Worm (Caenorhabditis elegans) whole organism, midembryonic: ENCODE data around the gene strd-1.

Experiments used
- T22C8.4 ChIP-seq: fragments of 200-800 bp; sonication (Bioruptor generic); IDR thresholded peaks from 2 replicates; pipeline ENCODE4 v1.3.6; 2022; ENCODE audit warnings: missing genetic modification characterization, missing compliant biosample characterization
- cog-1 ChIP-seq: sonication (generic microtip); optimal IDR thresholded peaks from 2 replicates; lab custom pipeline; 2016; ENCODE audit warnings: missing genetic modification characterization, missing compliant biosample characterization
- flt-1 ChIP-seq: fragments of 200-800 bp; sonication (Bioruptor generic); IDR thresholded peaks from 2 replicates; pipeline ENCODE4 v1.3.6; 2022; ENCODE audit warnings: missing genetic modification characterization, missing compliant biosample characterization
- klf-2 ChIP-seq: fragments of 200-800 bp; sonication (Bioruptor generic); conservative IDR thresholded peaks from 2 replicates; pipeline ENCODE4 v1.3.6; 2022; ENCODE audit warnings: missing genetic modification reagents, missing genetic modification characterization, missing compliant biosample characterization
- med-1 ChIP-seq: sonication (generic microtip); optimal IDR thresholded peaks from 2 replicates; lab custom pipeline; 2017; ENCODE audit warnings: missing genetic modification characterization, mild to moderate bottlenecking, missing compliant biosample characterization, antibody characterized with exemption, missing genetic modification reagents; ENCODE audit not compliant: insufficient read depth
- ref-1 ChIP-seq: fragments of 200-800 bp; sonication (Bioruptor generic); conservative IDR thresholded peaks from 2 replicates; pipeline ENCODE4 v1.3.6; 2022; ENCODE audit warnings: missing genetic modification reagents, missing genetic modification characterization, missing compliant biosample characterization
- tab-1 ChIP-seq: fragments of 200-800 bp; sonication (Bioruptor generic); IDR thresholded peaks from 2 replicates; pipeline ENCODE4 v1.3.6; 2022; ENCODE audit warnings: missing genetic modification characterization, missing compliant biosample characterization
- ztf-23 ChIP-seq: fragments of 200-800 bp; sonication (Bioruptor generic); IDR thresholded peaks from 2 replicates; pipeline ENCODE4 v1.3.6; 2022; ENCODE audit warnings: missing genetic modification reagents, missing genetic modification characterization, missing compliant biosample characterization
- ztf-29 ChIP-seq: fragments of 200-800 bp; sonication (Bioruptor generic); IDR thresholded peaks from 2 replicates; pipeline ENCODE4 v1.3.6; 2022; ENCODE audit warnings: missing genetic modification reagents, missing genetic modification characterization, missing compliant biosample characterization

strd-1 gene

ce11 chrIII:10945537-10945936, 1.7 kb upstream of the strd-1 start:
- TF ChIP-seq flt-1 (GFP tag; lab: Robert Waterston, UW) (no peak), ztf-29 (GFP tag; lab: Robert Waterston, UW) (no peak), tab-1 (GFP tag; lab: Robert Waterston, UW) (no peak), cog-1 (tag; lab: Kevin White, UChicago) (no peak), T22C8.4 (no peak), ref-1 (no peak)

DNA sequence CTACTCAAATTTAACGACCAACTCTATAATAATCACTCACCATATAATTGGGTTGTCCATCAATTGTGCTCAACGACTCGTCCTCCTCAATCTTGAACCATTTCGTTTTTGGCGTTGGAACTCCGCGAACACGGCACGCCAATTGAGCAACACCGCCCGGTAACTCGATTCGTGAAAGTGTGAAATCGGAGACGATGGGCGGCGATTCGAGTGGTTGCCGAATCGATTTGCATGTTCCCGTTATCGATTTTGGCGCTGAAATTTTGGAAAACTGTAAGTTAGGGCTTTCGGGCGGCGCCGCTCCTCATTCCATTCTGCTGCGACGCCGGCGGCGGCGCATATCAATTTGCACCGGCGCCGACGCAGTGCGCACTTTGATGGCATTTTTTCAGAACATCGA, 4.5 kb downstream of the strd-1 start:
- no peak for TF ChIP-seq klf-2 (GFP tag; lab: Robert Waterston, UW)
- no peak for TF ChIP-seq T22C8.4
- TF ChIP-seq flt-1 (GFP tag; lab: Robert Waterston, UW): no peak
- no peak for TF ChIP-seq ref-1
- no peak for TF ChIP-seq ztf-23 (GFP tag; lab: Robert Waterston, UW)
- TF ChIP-seq med-1 (GFP tag; lab: Kevin White, UChicago): no peak
- TF ChIP-seq ztf-29 (GFP tag; lab: Robert Waterston, UW): no peak
- TF ChIP-seq cog-1 (tag; lab: Kevin White, UChicago): no peak
- no peak for TF ChIP-seq tab-1 (GFP tag; lab: Robert Waterston, UW)

DNA sequence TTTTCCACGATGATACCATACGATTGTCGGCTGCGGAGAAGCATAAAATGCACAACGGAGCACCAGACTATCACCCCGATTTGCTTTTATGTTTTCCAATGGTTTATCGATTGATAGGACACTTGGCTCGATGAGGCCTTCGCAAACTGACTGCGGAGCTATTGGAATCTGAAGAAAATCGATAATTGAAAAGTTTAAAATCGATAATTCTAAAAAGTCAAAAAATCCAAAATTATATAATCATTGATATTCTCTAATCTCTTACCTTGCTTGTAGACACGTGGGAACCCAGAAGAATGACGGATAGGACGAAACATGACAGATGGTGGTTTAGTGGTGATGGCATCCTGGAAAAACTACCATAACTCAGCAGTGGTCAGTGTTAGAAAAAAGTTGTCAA, 5.9 kb downstream of the strd-1 start, which contains the start of gene zig-5:
Gene zig-5, minus strand, starts transcription at position 349 of the 400 bp plus-strand sequence.
- TF ChIP-seq ref-1: no peak
- TF ChIP-seq ztf-23 (GFP tag; lab: Robert Waterston, UW): no peak
- no peak for TF ChIP-seq tab-1 (GFP tag; lab: Robert Waterston, UW)
- no peak for TF ChIP-seq klf-2 (GFP tag; lab: Robert Waterston, UW)
- no peak; the same call in 1 of the 2 replicates for TF ChIP-seq T22C8.4
- no peak for TF ChIP-seq cog-1 (tag; lab: Kevin White, UChicago)
- TF ChIP-seq ztf-29 (GFP tag; lab: Robert Waterston, UW): no peak
- TF ChIP-seq flt-1 (GFP tag; lab: Robert Waterston, UW): no peak
- TF ChIP-seq med-1 (GFP tag; lab: Kevin White, UChicago): no peak

DNA sequence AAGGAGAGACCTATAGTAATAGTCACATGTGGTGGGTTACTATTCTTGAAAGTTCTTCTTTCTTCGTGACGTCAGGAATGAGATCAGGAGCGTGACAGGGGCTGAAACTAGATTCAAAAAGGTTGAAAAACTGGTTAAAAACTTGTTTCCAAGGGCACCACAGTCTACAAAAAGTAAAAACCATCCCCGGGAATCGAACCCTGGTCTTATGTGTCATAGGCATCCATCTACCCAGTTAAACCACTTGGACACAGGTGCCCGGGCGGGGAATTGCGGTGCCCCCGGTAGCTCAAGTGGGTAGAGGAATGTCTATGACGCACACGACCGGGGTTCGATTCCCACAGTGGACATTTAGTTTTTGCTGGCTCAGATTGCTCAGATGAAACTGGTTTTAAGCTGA, 10.0 kb downstream of the strd-1 start:
- no peak for TF ChIP-seq cog-1 (tag; lab: Kevin White, UChicago)
- no peak for TF ChIP-seq flt-1 (GFP tag; lab: Robert Waterston, UW)
- TF ChIP-seq ztf-23 (GFP tag; lab: Robert Waterston, UW): no peak
- no peak for TF ChIP-seq klf-2 (GFP tag; lab: Robert Waterston, UW)
- no peak for TF ChIP-seq ref-1
- no peak for TF ChIP-seq med-1 (GFP tag; lab: Kevin White, UChicago)
- TF ChIP-seq T22C8.4: no peak
- TF ChIP-seq tab-1 (GFP tag; lab: Robert Waterston, UW): no peak
- TF ChIP-seq ztf-29 (GFP tag; lab: Robert Waterston, UW): no peak

DNA sequence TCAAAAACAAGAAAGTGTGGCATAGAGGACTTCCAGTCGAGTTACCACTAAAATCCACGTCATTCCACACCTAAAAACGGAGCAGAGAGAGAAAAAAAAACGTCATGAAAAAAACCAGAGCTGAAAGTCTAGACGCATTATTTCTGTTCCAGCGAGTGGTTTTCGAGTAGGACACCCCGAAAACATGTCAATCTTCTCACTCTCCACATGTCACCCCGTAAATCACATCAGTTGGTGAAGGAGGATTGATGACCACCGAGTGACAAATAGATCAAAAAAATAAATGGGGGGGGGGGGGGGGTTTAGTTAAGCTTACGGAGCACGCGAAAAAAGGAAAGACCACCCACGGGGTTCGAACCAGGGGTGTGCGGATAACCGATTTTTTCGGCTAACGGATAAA, 10.5 kb downstream of the strd-1 start:
- no peak for TF ChIP-seq med-1 (GFP tag; lab: Kevin White, UChicago)
- TF ChIP-seq ztf-29 (GFP tag; lab: Robert Waterston, UW): no peak
- no peak for TF ChIP-seq klf-2 (GFP tag; lab: Robert Waterston, UW)
- no peak for TF ChIP-seq ref-1
- no peak for TF ChIP-seq tab-1 (GFP tag; lab: Robert Waterston, UW)
- TF ChIP-seq ztf-23 (GFP tag; lab: Robert Waterston, UW): no peak
- no peak for TF ChIP-seq cog-1 (tag; lab: Kevin White, UChicago)
- TF ChIP-seq flt-1 (GFP tag; lab: Robert Waterston, UW): no peak
- no peak for TF ChIP-seq T22C8.4

DNA sequence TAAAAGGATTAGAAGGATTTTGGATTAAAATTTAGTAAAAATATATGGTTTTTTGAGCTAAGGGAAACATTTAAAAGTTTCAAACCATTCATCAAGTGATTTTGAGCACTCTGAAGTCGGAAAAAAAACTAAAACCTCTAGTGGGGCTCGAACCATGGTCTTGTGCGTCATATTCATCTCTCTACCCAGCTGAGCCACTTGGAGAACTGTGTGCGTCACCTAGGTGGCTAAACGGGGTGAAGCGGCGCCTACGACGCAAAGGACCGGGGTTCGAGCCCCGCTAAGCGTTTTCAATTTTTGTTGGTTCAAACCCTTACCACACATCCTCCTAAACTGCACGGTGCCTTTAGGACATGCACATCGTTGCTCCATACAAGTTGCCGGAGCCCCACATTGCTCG, 13.1 kb downstream of the strd-1 start:
- TF ChIP-seq flt-1 (GFP tag; lab: Robert Waterston, UW): no peak
- TF ChIP-seq T22C8.4: no peak
- TF ChIP-seq cog-1 (tag; lab: Kevin White, UChicago): no peak
- no peak for TF ChIP-seq ztf-23 (GFP tag; lab: Robert Waterston, UW)

DNA sequence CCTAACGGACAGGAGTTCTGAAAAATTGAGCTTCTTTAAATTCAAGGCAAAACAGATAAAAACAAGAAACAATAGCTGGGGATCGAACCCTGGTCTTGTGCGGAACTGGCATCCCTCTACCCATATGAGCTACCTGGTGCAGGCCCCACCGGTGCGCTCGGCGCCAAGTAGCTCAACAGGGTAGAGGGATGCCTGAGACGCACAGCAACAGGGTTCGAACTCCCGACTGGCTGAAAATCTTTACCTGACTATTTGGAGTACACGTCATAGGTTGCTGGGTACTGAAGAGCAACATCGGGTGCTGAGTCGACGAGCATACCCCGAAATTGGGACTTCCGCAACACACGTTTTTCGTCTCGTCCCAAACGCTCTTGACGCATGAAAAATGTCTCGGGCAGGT, 15.7 kb downstream of the strd-1 start:
- TF ChIP-seq T22C8.4: no peak
- TF ChIP-seq cog-1 (tag; lab: Kevin White, UChicago): no peak
- TF ChIP-seq ztf-23 (GFP tag; lab: Robert Waterston, UW): no peak
- no peak for TF ChIP-seq tab-1 (GFP tag; lab: Robert Waterston, UW)
- no peak for TF ChIP-seq med-1 (GFP tag; lab: Kevin White, UChicago)
- TF ChIP-seq flt-1 (GFP tag; lab: Robert Waterston, UW): no peak
- TF ChIP-seq ztf-29 (GFP tag; lab: Robert Waterston, UW): no peak

DNA sequence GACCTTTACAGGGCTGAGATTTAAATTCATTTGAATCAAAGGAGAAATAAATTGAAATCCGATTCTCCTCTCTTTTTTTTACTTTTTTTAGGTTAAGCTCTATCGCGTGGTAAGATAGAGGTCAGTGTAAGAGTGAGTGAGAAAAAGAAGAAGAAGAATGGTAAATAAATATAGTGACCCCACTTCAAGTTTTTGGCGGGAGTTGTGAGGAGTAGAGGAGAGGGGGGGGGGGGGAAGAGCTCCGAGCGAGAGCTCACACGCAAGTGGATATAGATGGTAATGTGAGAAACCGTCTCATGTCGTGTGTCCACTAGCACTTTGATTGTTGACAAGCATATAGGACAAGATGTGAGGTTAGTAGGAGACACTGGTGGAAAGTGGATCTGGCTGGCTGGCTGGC, 19.8 kb downstream of the strd-1 start, which contains the start of gene W05B2.2:
Gene W05B2.2, minus strand, starts transcription at position 101 of the 400 bp plus-strand sequence.
- no peak for TF ChIP-seq flt-1 (GFP tag; lab: Robert Waterston, UW)

ce11 chrIII:10969644-10970043, 22.4 kb downstream of the strd-1 start, which contains the start of gene dhc-4:
Gene dhc-4, plus strand, starts transcription at chrIII:10969944.
- TF ChIP-seq tab-1 (GFP tag; lab: Robert Waterston, UW) (no peak), cog-1 (tag; lab: Kevin White, UChicago) (no peak), ztf-23 (GFP tag; lab: Robert Waterston, UW) (no peak), T22C8.4 (no peak)

DNA sequence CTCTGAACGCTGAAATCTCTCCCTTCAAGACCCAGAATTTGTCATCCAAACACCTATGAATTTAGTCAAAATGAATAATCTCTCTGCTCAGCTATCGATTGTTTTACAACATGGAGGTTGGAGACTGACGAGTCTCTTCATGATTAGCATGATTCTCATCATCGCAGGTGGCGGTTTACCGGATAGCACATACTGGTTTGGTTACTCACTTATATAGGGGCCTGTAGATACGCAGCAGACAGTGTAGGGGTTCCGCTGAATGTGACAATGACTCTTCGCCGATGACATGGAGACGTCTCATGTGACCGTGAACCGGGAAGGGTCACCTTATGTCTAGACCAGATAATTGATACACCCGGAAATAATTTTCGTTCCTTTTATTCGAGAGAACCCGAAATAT, 29.3 kb downstream of the strd-1 start:
- TF ChIP-seq med-1 (GFP tag; lab: Kevin White, UChicago) (no peak), klf-2 (GFP tag; lab: Robert Waterston, UW) (no peak)

DNA sequence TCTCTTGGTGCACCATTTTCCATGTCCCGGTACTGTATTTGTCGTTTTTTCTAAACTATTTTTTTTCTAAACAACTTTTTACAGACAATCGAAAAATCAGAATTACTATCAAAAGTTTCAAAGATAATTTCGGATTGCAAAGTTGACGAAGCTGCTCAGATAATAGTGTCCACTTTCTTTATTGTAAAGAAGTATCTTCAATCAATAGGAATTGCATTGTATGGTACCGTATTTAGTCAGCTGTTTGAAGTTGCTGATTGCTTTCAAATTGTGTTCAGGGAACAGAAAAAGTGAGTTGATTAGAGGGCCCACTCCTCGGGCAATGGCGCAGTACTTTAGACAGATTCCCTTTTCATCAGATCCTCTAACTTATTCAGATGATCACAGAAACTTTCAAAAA, 34.3 kb downstream of the strd-1 start:
- TF ChIP-seq T22C8.4 (no peak), ztf-23 (GFP tag; lab: Robert Waterston, UW) (no peak), med-1 (GFP tag; lab: Kevin White, UChicago) (no peak), flt-1 (GFP tag; lab: Robert Waterston, UW) (no peak), cog-1 (tag; lab: Kevin White, UChicago) (no peak)
